Worm (Caenorhabditis elegans) whole organism, L2 larva: ENCODE measurements around the gene T07F10.3.

Experiments used
- ZK546.5 ChIP-seq: sonication (generic microtip); optimal IDR thresholded peaks from 2 replicates; lab custom pipeline; 2017; ENCODE audit warnings: missing biosample characterization, missing genetic modification characterization
- ama-1 ChIP-seq: fragments of 150-350 bp; optimal IDR thresholded peaks from 2 replicates; lab custom pipeline; 2018; ENCODE audit warnings: inconsistent platforms
- crh-2 ChIP-seq: sonication (generic microtip); optimal IDR thresholded peaks from 2 replicates; lab custom pipeline; 2017; ENCODE audit warnings: missing biosample characterization, missing genetic modification characterization
- egl-27 ChIP-seq: sonication (generic microtip); optimal IDR thresholded peaks from 3 replicates; lab custom pipeline; 2017; ENCODE audit warnings: missing biosample characterization, missing genetic modification reagents, missing genetic modification characterization
- nhr-11 ChIP-seq: fragments of 150-350 bp; optimal IDR thresholded peaks from 2 replicates; lab custom pipeline; 2014; ENCODE audit warnings: missing biosample characterization, missing genetic modification characterization
- nhr-23 ChIP-seq: fragments of 150-350 bp; optimal IDR thresholded peaks from 2 replicates; lab custom pipeline; 2014; ENCODE audit warnings: missing biosample characterization, missing genetic modification reagents, missing genetic modification characterization
- nhr-237 ChIP-seq: fragments of 150-350 bp; optimal IDR thresholded peaks from 2 replicates; lab custom pipeline; 2014; ENCODE audit warnings: missing biosample characterization, missing genetic modification characterization
- skn-1 ChIP-seq: sonication (generic microtip); optimal IDR thresholded peaks from 2 replicates; lab custom pipeline; 2017; ENCODE audit warnings: missing biosample characterization, missing genetic modification characterization
- unc-62 ChIP-seq: fragments of 150-350 bp; optimal IDR thresholded peaks from 2 replicates; lab custom pipeline; 2014; ENCODE audit warnings: missing biosample characterization, missing genetic modification reagents, missing genetic modification characterization
- ztf-1 ChIP-seq: fragments of 200-800 bp; sonication (Bioruptor generic); conservative IDR thresholded peaks from 2 replicates; pipeline ENCODE4 v1.3.6; 2022; ENCODE audit warnings: missing genetic modification characterization, missing compliant biosample characterization

DNA sequence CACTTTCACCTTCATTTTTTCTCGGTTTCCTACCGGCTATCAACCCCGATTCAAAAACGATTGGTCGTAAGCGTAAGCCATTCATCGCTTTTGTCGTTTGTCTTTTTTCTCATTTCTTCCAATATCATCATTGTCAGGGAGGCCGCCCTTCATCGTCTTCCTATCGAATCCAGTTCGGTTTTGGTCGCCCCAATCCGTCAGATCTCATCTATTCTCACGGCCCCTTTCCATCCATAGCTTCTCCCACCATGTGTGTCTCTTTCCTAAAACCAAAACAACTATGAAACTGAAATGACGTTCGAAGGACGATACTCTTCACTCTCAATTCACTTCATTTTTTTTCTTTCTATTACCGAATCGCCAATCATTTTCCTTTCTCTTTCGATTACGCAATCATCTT, 6.0 kb upstream of the T07F10.3 start:
- TF ChIP-seq nhr-237 (no peak), skn-1 (tag; lab: Kevin White, UChicago) (no peak), nhr-23 (tag; lab: Kevin White, UChicago) (no peak), unc-62 (GFP tag; lab: Kevin White, UChicago) (no peak), crh-2 (tag; lab: Kevin White, UChicago) (no peak), egl-27 (no peak), nhr-11 (tag; lab: Kevin White, UChicago) (no peak), ztf-1 (GFP tag; lab: Robert Waterston, UW) (no peak), ama-1 (no peak), ZK546.5 (tag; lab: Kevin White, UChicago) (no peak)
